Worm (Caenorhabditis elegans): ENCODE data around the gene C05E11.7.

DNA sequence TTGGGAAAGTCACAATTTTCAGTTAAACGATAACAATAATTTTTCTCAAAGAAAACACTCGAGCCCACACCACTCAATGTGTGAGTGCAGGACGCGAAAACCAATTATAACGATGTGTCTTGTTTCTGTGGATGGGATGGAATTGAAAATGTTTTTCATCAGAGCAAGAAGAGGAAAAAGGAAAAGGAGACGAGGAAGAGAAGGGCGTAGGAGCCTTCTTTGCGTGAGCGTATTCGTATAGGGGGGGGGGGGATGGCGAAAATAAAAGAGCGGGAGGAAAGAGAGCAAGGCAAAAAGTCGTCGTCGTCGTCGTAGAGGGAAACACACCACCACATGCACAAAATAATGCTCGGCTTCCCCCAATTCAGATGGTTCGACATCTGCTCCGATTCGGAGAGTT, 34.5 kb upstream of the C05E11.7 start:
- TF ChIP-seq ces-1 (GFP tag; optimal IDR thresholded peaks at IDR 0.05) (no peak), nhr-237 (tag; optimal IDR thresholded peaks at IDR 0.05) (no peak), egl-13 (tag; optimal IDR thresholded peaks at IDR 0.05) (peak; percentile 21), ceh-90 (tag; optimal IDR thresholded peaks at IDR 0.05) (no peak), unc-86 (tag; optimal IDR thresholded peaks at IDR 0.05) (peak; percentile 28), pag-3 (tag; optimal IDR thresholded peaks at IDR 0.05; ENCODE audit: borderline replicate concordance, insufficient read depth) (no peak), mep-1 (tag; optimal IDR thresholded peaks at IDR 0.05) (no peak), lsy-2 (tag; optimal IDR thresholded peaks at IDR 0.05) (no peak), grh-1 (GFP tag; IDR thresholded peaks at IDR 0.05) (no peak), blmp-1 (tag; optimal IDR thresholded peaks at IDR 0.05) (no peak), sptf-1 (tag; optimal IDR thresholded peaks at IDR 0.05) (no peak)
